Worm (Caenorhabditis elegans): ENCODE results near the gene R02F2.6.
A peak's percentile ranks its signal among the peaks of the same experiment; 100 is the strongest.

Gene R02F2.6

ce11 chrIII:5501358-5502287 is 22.9 kb upstream of the R02F2.6 start, which contains the start of gene R02F2.1 (continued):
- TF ChIP-seq pag-3 (tag; optimal IDR thresholded peaks at IDR 0.05; ENCODE audit: borderline replicate concordance, insufficient read depth) (no peak), dpl-1 (GFP tag; optimal IDR thresholded peaks at IDR 0.05) (peak; percentile 14 to 54 (median 50)), nhr-71 (tag; optimal IDR thresholded peaks at IDR 0.05) (peak; percentile 72), sptf-1 (tag; optimal IDR thresholded peaks at IDR 0.05) (no peak)

DNA sequence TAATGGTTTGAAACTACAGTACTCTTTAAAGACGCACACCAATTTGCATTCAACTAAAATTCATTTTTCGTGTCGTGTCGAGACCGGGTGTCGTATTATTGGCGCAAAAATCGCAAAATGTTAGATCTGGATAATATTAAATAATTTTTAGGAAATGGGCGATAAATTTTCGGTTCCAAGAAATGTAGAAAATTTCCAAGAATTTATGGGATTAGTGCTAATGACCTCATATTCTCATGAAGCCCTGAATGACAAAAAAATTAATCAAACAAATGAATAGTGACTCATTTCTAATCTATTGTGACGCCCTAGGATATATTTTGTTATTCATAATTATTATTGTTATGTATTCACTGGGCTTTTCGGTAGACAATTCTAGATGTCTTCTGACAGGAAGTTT is 22.0 kb upstream of the R02F2.6 start:
- TF ChIP-seq nhr-11 (tag; optimal IDR thresholded peaks at IDR 0.05) (peak; percentile 56), mef-2 (tag; optimal IDR thresholded peaks at IDR 0.05) (no peak), unc-86 (tag; optimal IDR thresholded peaks at IDR 0.05) (peak; percentile 8), ceh-8 (GFP tag; optimal IDR thresholded peaks at IDR 0.05) (peak; percentile 39), C34B4.2 (tag; optimal IDR thresholded peaks at IDR 0.05) (no peak), egl-27 (tag; optimal IDR thresholded peaks at IDR 0.05) (no peak), nhr-47 (tag; optimal IDR thresholded peaks at IDR 0.05) (peak; percentile 84), fkh-8 (tag; optimal IDR thresholded peaks at IDR 0.05) (peak; percentile 88), nhr-20 (tag; optimal IDR thresholded peaks at IDR 0.05) (peak; percentile 19), lin-14 (GFP tag; optimal IDR thresholded peaks at IDR 0.05) (peak; percentile 17), ceh-82 (tag; optimal IDR thresholded peaks at IDR 0.05) (no peak), alr-1 (tag; optimal IDR thresholded peaks at IDR 0.05; ENCODE audit: borderline replicate concordance) (no peak), nhr-12 (tag; optimal IDR thresholded peaks at IDR 0.05) (no peak), dsc-1 (tag; optimal IDR thresholded peaks at IDR 0.05) (peak; percentile 99), pag-3 (tag; optimal IDR thresholded peaks at IDR 0.05; ENCODE audit: borderline replicate concordance, insufficient read depth) (no peak), ceh-63 (GFP tag; optimal IDR thresholded peaks at IDR 0.05) (no peak), fos-1 (tag; optimal IDR thresholded peaks at IDR 0.05) (peak; percentile 35), lir-3 (tag; optimal IDR thresholded peaks at IDR 0.05; ENCODE audit: poor library complexity) (no peak), nhr-85 (tag) (no peak), lsy-2 (tag; optimal IDR thresholded peaks at IDR 0.05) (peak; percentile 7 to 19), rnt-1 (tag; optimal IDR thresholded peaks at IDR 0.05) (no peak), pax-3 (tag; optimal IDR thresholded peaks at IDR 0.05) (peak; percentile 83), efl-1 (optimal IDR thresholded peaks at IDR 0.05) (no peak), efl-1 (GFP tag; optimal IDR thresholded peaks at IDR 0.05 in 1 of 2) (no peak), hpl-2 (GFP tag; optimal IDR thresholded peaks at IDR 0.05) (no peak), swsn-7 (tag; optimal IDR thresholded peaks at IDR 0.05) (peak; percentile 19), mep-1 (tag; optimal IDR thresholded peaks at IDR 0.05) (no peak), F16B12.6 (tag; optimal IDR thresholded peaks at IDR 0.05) (no peak), hlh-17 (GFP tag; optimal IDR thresholded peaks at IDR 0.05; ENCODE audit: borderline replicate concordance) (no peak), aly-2 (tag; optimal IDR thresholded peaks at IDR 0.05) (no peak), egl-13 (tag; optimal IDR thresholded peaks at IDR 0.05) (peak; percentile 30), sox-4 (tag; optimal IDR thresholded peaks at IDR 0.05) (peak; percentile 80), ama-1 (optimal IDR thresholded peaks at IDR 0.05) (no peak), elt-3 (tag; optimal IDR thresholded peaks at IDR 0.05) (no peak), fkh-4 (tag; optimal IDR thresholded peaks at IDR 0.05; ENCODE audit: borderline replicate concordance) (peak; percentile 58), nhr-71 (tag; optimal IDR thresholded peaks at IDR 0.05) (peak; percentile 77), xbp-1 (tag; optimal IDR thresholded peaks at IDR 0.05) (no peak), jun-1 (tag; optimal IDR thresholded peaks at IDR 0.05) (no peak)

Data from whole organism, L1 larva.